In the genomic region with DNA sequence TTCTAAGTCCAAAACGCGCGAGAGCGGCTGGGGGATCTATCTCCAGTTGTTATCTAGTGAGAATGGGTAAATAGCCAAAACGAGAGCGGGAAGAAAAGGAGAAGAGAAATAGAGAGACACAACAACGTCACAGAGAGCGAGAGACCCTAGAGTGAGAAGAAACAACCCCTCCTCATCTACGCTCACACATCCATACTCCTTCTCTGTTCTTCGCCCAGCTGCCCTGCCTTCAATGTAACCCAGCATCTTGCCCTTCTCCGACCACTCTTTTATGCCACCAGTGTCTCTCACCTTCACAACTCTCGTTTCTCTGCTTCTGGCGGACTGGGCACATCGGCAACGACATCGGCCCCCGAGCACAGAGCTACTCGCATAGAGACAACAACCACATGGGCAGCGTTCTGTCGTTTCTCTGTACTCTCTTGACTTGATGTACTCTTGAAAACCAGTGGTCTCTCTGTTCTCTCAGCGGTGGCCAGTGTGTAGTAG, we compare ENCODE assay signal across 1 worm cellular context.
A peak's percentile ranks its signal among the peaks of the same experiment; 100 is the strongest.
TF ChIP-seq lines count a peak whose summit lies in the region.

No protein-coding gene starts in this region.

TF ChIP-seq in whole organism, L4 larva, 104 proteins besides CTCF, POLR2A, EP300 and RAD21 (continued from another document):
- TF ChIP-seq snpc-1.2 (GFP tag; IDR thresholded peaks at IDR 0.05; lab: Robert Waterston, UW): no peak
- TF ChIP-seq unc-39 (tag; optimal IDR thresholded peaks at IDR 0.05; lab: Kevin White, UChicago): no peak
- TF ChIP-seq zfp-2 (tag; optimal IDR thresholded peaks at IDR 0.05; lab: Kevin White, UChicago): no peak
- peak; percentile 51 for TF ChIP-seq mes-2 (tag; optimal IDR thresholded peaks at IDR 0.05; lab: Kevin White, UChicago; ENCODE audit: poor library complexity, severe bottlenecking)
- TF ChIP-seq zfp-3 (GFP tag; conservative IDR thresholded peaks at IDR 0.05; lab: Robert Waterston, UW): no peak
- TF ChIP-seq ZK546.5 (tag; optimal IDR thresholded peaks at IDR 0.05; lab: Kevin White, UChicago): no peak
- TF ChIP-seq nhr-76 (tag; optimal IDR thresholded peaks at IDR 0.05; lab: Kevin White, UChicago): no peak
- TF ChIP-seq nhr-111 (GFP tag; optimal IDR thresholded peaks at IDR 0.05; lab: Kevin White, UChicago): no peak
- no peak for TF ChIP-seq lir-3 (tag; optimal IDR thresholded peaks at IDR 0.05; lab: Kevin White, UChicago)
- peak; percentile 96 for TF ChIP-seq hmg-1.1 (GFP tag; IDR thresholded peaks at IDR 0.05; lab: Robert Waterston, UW)
- peak; percentile 72 for TF ChIP-seq lin-13 (GFP tag; optimal IDR thresholded peaks at IDR 0.05; lab: Kevin White, UChicago)
- no peak for TF ChIP-seq unc-130 (GFP tag; optimal IDR thresholded peaks at IDR 0.05; lab: Kevin White, UChicago)
- no peak; the same call in 1 of the 2 replicates for TF ChIP-seq lin-38 (GFP tag; IDR thresholded peaks at IDR 0.05; lab: Robert Waterston, UW)
- no peak for TF ChIP-seq skn-1 (tag; optimal IDR thresholded peaks at IDR 0.05; lab: Kevin White, UChicago)
- no peak for TF ChIP-seq daf-12 (tag; optimal IDR thresholded peaks at IDR 0.05; lab: Kevin White, UChicago)
- no peak for TF ChIP-seq zip-11 (GFP tag; IDR thresholded peaks at IDR 0.05; lab: Robert Waterston, UW)
- peak; percentile 84 for TF ChIP-seq dmd-6 (GFP tag; IDR thresholded peaks at IDR 0.05; lab: Robert Waterston, UW)
- TF ChIP-seq aly-2 (tag; optimal IDR thresholded peaks at IDR 0.05; lab: Kevin White, UChicago): no peak
- peak; percentile 82 for TF ChIP-seq ctbp-1 (GFP tag; IDR thresholded peaks at IDR 0.05; lab: Robert Waterston, UW)
- TF ChIP-seq spr-1 (tag; optimal IDR thresholded peaks at IDR 0.05; lab: Kevin White, UChicago): peak; percentile 60
- TF ChIP-seq zip-2 (tag; optimal IDR thresholded peaks at IDR 0.05; lab: Kevin White, UChicago): no peak
- peak; percentile 90 for TF ChIP-seq nhr-11 (tag; optimal IDR thresholded peaks at IDR 0.05; lab: Kevin White, UChicago)
- TF ChIP-seq egl-43 (GFP tag; IDR thresholded peaks at IDR 0.05; lab: Robert Waterston, UW): peak; percentile 85
- no peak for TF ChIP-seq ZK337.2 (GFP tag; IDR thresholded peaks at IDR 0.05; lab: Robert Waterston, UW)
- peak; percentile 50 for TF ChIP-seq fkh-10 (GFP tag; optimal IDR thresholded peaks at IDR 0.05; lab: Kevin White, UChicago)
- no peak for TF ChIP-seq sdz-12 (GFP tag; optimal IDR thresholded peaks at IDR 0.05; lab: Kevin White, UChicago)
- TF ChIP-seq daf-19 (GFP tag; conservative IDR thresholded peaks at IDR 0.05; lab: Robert Waterston, UW): no peak
- TF ChIP-seq dpl-1 (GFP tag; optimal IDR thresholded peaks at IDR 0.05; lab: Kevin White, UChicago): peak; percentile 12
- TF ChIP-seq nhr-77 (tag; optimal IDR thresholded peaks at IDR 0.05; lab: Kevin White, UChicago): peak; percentile 92
- peak; percentile 67; the same call in 1 of the 2 replicates for TF ChIP-seq pha-4 (GFP tag; IDR thresholded peaks at IDR 0.05; lab: Robert Waterston, UW)
- TF ChIP-seq pha-4 (tag; optimal IDR thresholded peaks at IDR 0.05; lab: Kevin White, UChicago): peak; percentile 47
- TF ChIP-seq aha-1 (tag; lab: Kevin White, UChicago): peak; percentile 99
- TF ChIP-seq ama-1 (optimal IDR thresholded peaks at IDR 0.05; lab: Kevin White, UChicago): no peak
- peak; percentile 21 for TF ChIP-seq spr-3 (GFP tag; optimal IDR thresholded peaks at IDR 0.05; lab: Kevin White, UChicago)
- TF ChIP-seq snpc-4 (tag; optimal IDR thresholded peaks at IDR 0.05; lab: Kevin White, UChicago): no peak
- TF ChIP-seq T20F7.1 (GFP tag; optimal IDR thresholded peaks at IDR 0.05; lab: Kevin White, UChicago): peak; percentile 52
- no peak for TF ChIP-seq nhr-41 (GFP tag; IDR thresholded peaks at IDR 0.05; lab: Robert Waterston, UW)
- TF ChIP-seq gei-8 (GFP tag; optimal IDR thresholded peaks at IDR 0.05; lab: Kevin White, UChicago): no peak
- peak; percentile 70 for TF ChIP-seq T26A8.4 (GFP tag; IDR thresholded peaks at IDR 0.05; lab: Robert Waterston, UW)
- peak; percentile 75 for TF ChIP-seq ztf-7 (tag; optimal IDR thresholded peaks at IDR 0.05; lab: Kevin White, UChicago)
- peak; percentile 97 for TF ChIP-seq mep-1 (tag; optimal IDR thresholded peaks at IDR 0.05; lab: Kevin White, UChicago)
- no peak for TF ChIP-seq tag-97 (GFP tag; IDR thresholded peaks at IDR 0.05; lab: Robert Waterston, UW)
- TF ChIP-seq attf-4 (tag; optimal IDR thresholded peaks at IDR 0.05; lab: Kevin White, UChicago): no peak
- TF ChIP-seq vab-7 (GFP tag; IDR thresholded peaks at IDR 0.05; lab: Robert Waterston, UW): no peak
- peak; percentile 38 for TF ChIP-seq F10B5.3 (tag; optimal IDR thresholded peaks at IDR 0.05; lab: Kevin White, UChicago)
- TF ChIP-seq jun-1 (tag; optimal IDR thresholded peaks at IDR 0.05; lab: Kevin White, UChicago): peak; percentile 19
- TF ChIP-seq fos-1 (tag; optimal IDR thresholded peaks at IDR 0.05; lab: Kevin White, UChicago): no peak
- TF ChIP-seq F49E8.2 (tag; optimal IDR thresholded peaks at IDR 0.05; lab: Kevin White, UChicago; ENCODE audit: borderline replicate concordance): no peak
- TF ChIP-seq dmd-8 (GFP tag; IDR thresholded peaks at IDR 0.05; lab: Robert Waterston, UW): no peak
- TF ChIP-seq mxl-3 (GFP tag; optimal IDR thresholded peaks at IDR 0.05; lab: Kevin White, UChicago): peak; percentile 94
- no peak for TF ChIP-seq Y48G9A.11 (GFP tag; IDR thresholded peaks at IDR 0.05; lab: Robert Waterston, UW)
TF ChIP-seq in whole organism, L4 larva: peak in this region for 45.
